Worm (Caenorhabditis elegans) whole organism, L3 larva: Measurements from ENCODE around the gene bath-29.

Experiments used
- ceh-82 ChIP-seq: fragments of 150-350 bp; optimal IDR thresholded peaks from 2 replicates; lab custom pipeline; 2014; ENCODE audit warnings: missing biosample characterization, missing genetic modification characterization
- daf-12 ChIP-seq: fragments of 150-350 bp; optimal IDR thresholded peaks from 2 replicates; lab custom pipeline; 2014; ENCODE audit warnings: missing biosample characterization, missing genetic modification reagents, missing genetic modification characterization
- egl-27 ChIP-seq: sonication (generic microtip); optimal IDR thresholded peaks from 4 replicates; lab custom pipeline; 2017; ENCODE audit warnings: missing biosample characterization, missing genetic modification reagents, missing genetic modification characterization
- fos-1 ChIP-seq: fragments of 150-350 bp; optimal IDR thresholded peaks from 2 replicates; lab custom pipeline; 2014; ENCODE audit warnings: missing biosample characterization, missing genetic modification characterization
- jun-1 ChIP-seq: fragments of 150-350 bp; optimal IDR thresholded peaks from 2 replicates; lab custom pipeline; 2014; ENCODE audit warnings: missing biosample characterization, missing genetic modification reagents, missing genetic modification characterization
- lin-15B ChIP-seq: fragments of 150-350 bp; optimal IDR thresholded peaks from 2 replicates; lab custom pipeline; 2014; ENCODE audit warnings: missing biosample characterization, missing genetic modification characterization
- lin-39 ChIP-seq: fragments of 150-350 bp; optimal IDR thresholded peaks from 2 replicates; lab custom pipeline; 2018; ENCODE audit warnings: missing biosample characterization, missing genetic modification reagents, missing genetic modification characterization
- nfya-1 ChIP-seq: sonication (generic microtip); optimal IDR thresholded peaks from 2 replicates; lab custom pipeline; 2017; ENCODE audit warnings: missing genetic modification characterization, mild to moderate bottlenecking, missing compliant biosample characterization, antibody characterized with exemption, moderate library complexity; ENCODE audit not compliant: insufficient read depth
- nhr-28 ChIP-seq: fragments of 150-350 bp; optimal IDR thresholded peaks from 2 replicates; lab custom pipeline; 2014; ENCODE audit warnings: missing biosample characterization, missing genetic modification characterization
- pqm-1 ChIP-seq: fragments of 150-350 bp; optimal IDR thresholded peaks from 2 replicates; lab custom pipeline; 2017; ENCODE audit warnings: missing biosample characterization, missing genetic modification characterization, inconsistent platforms
- ztf-11 ChIP-seq: fragments of 150-350 bp; optimal IDR thresholded peaks from 2 replicates; lab custom pipeline; 2014; ENCODE audit warnings: missing biosample characterization, missing genetic modification characterization
- ztf-4 ChIP-seq: fragments of 150-350 bp; optimal IDR thresholded peaks from 2 replicates; lab custom pipeline; 2014; ENCODE audit warnings: missing biosample characterization, missing genetic modification characterization

DNA sequence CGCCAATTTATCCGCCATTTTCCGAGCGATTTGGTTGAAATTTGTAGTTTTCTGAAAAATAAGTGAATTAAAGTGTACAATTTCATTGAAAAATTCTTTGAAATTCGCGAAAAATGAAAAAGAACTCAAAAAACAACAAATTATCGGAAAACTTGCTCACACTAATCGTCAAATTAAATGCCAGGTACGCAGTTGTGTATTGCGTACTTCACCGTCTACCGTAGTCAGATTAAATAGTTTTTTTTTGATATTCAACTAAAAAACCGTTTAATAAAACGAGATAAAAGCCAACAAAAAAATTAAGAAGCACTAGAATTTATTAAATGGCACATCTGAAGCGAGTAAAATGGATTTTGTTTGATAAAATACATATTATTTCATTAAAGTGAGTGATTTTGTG lies 3.4 kb upstream of the bath-29 start, which contains the start of gene bath-28:
- TF ChIP-seq nhr-28 (tag; lab: Kevin White, UChicago) (no peak), egl-27 (no peak), ceh-82 (tag; lab: Kevin White, UChicago) (no peak), lin-39 (tag; lab: Kevin White, UChicago) (no peak), daf-12 (no peak), fos-1 (tag; lab: Kevin White, UChicago) (no peak), ztf-4 (tag; lab: Kevin White, UChicago) (no peak), ztf-11 (tag; lab: Kevin White, UChicago) (no peak), nfya-1 (tag; lab: Kevin White, UChicago) (no peak), pqm-1 (tag; lab: Kevin White, UChicago) (no peak), lin-15B (no peak), jun-1 (tag; lab: Kevin White, UChicago) (no peak)
